Fruit fly (Drosophila melanogaster): ENCODE data around the gene Lip1.

dm6 chr2L:10679568-10679967 lies 21.8 kb downstream of the Lip1 start:
- TF ChIP-seq CG6808 (GFP tag; optimal IDR thresholded peaks at IDR 0.05), result no peak
- peak; percentile 61 for TF ChIP-seq Eip78C (GFP tag)
- TF ChIP-seq Met (GFP tag; optimal IDR thresholded peaks at IDR 0.05), result peak; percentile 5
- no peak for TF ChIP-seq Eip93F (GFP tag; optimal IDR thresholded peaks at IDR 0.05)
- TF ChIP-seq Hr39 (GFP tag; optimal IDR thresholded peaks at IDR 0.05), result no peak
- TF ChIP-seq Lpt (GFP tag; optimal IDR thresholded peaks at IDR 0.05), result no peak
- TF ChIP-seq Hr38 (GFP tag; optimal IDR thresholded peaks at IDR 0.05), result no peak
- no peak for TF ChIP-seq esn (GFP tag; optimal IDR thresholded peaks at IDR 0.05)
- TF ChIP-seq lz (GFP tag; optimal IDR thresholded peaks at IDR 0.05), result no peak
- TF ChIP-seq Smox (GFP tag; optimal IDR thresholded peaks at IDR 0.05), result no peak
- no peak for TF ChIP-seq Gug (GFP tag; IDR thresholded peaks at IDR 0.05)
